Worm (Caenorhabditis elegans) whole organism, late embryonic: Measurements from ENCODE around the gene K02D10.8.

Source experiments
- C08G9.2 ChIP-seq: sonication (generic microtip); optimal IDR thresholded peaks from 2 replicates; lab custom pipeline; 2016; ENCODE audit warnings: mild to moderate bottlenecking, missing genetic modification characterization, moderate library complexity, missing compliant biosample characterization
- F13H6.1 ChIP-seq: sonication (generic microtip); optimal IDR thresholded peaks from 2 replicates; lab custom pipeline; 2016; ENCODE audit warnings: missing genetic modification characterization, missing compliant biosample characterization
- K02D7.2 ChIP-seq: sonication (generic microtip); optimal IDR thresholded peaks from 2 replicates; lab custom pipeline; 2017; ENCODE audit warnings: mild to moderate bottlenecking, missing genetic modification characterization, missing compliant biosample characterization
- K09A11.1 ChIP-seq: sonication (generic microtip); optimal IDR thresholded peaks from 2 replicates; lab custom pipeline; 2017; ENCODE audit warnings: antibody characterized with exemption, mild to moderate bottlenecking, missing genetic modification characterization, missing compliant biosample characterization; ENCODE audit not compliant: insufficient read depth
- T23F11.4 ChIP-seq: fragments of 200-800 bp; sonication (Bioruptor generic); optimal IDR thresholded peaks from 2 replicates; lab custom pipeline; 2018; ENCODE audit warnings: mild to moderate bottlenecking, missing genetic modification characterization, missing compliant biosample characterization
- Y22D7AL.16 ChIP-seq: sonication (generic microtip); optimal IDR thresholded peaks from 2 replicates; lab custom pipeline; 2016; ENCODE audit warnings: missing genetic modification characterization, missing compliant biosample characterization
- ahr-1 ChIP-seq: sonication (generic microtip); optimal IDR thresholded peaks from 2 replicates; lab custom pipeline; 2016; ENCODE audit warnings: missing genetic modification characterization, missing compliant biosample characterization
- ama-1 ChIP-seq: fragments of 150-350 bp; optimal IDR thresholded peaks from 2 replicates; lab custom pipeline; 2014
- ceh-14 ChIP-seq: sonication (generic microtip); optimal IDR thresholded peaks from 2 replicates; lab custom pipeline; 2016; ENCODE audit warnings: missing genotype, missing genetic modification characterization, missing compliant biosample characterization
- ceh-18 ChIP-seq: sonication (generic microtip); optimal IDR thresholded peaks from 2 replicates; lab custom pipeline; 2016; ENCODE audit warnings: missing genetic modification characterization, missing compliant biosample characterization
- ceh-19 ChIP-seq: fragments of 200-800 bp; sonication (Bioruptor generic); optimal IDR thresholded peaks from 2 replicates; lab custom pipeline; 2018; ENCODE audit warnings: mild to moderate bottlenecking, missing genetic modification characterization, missing compliant biosample characterization
- ceh-24 ChIP-seq: sonication (generic microtip); optimal IDR thresholded peaks from 2 replicates; lab custom pipeline; 2016; ENCODE audit warnings: mild to moderate bottlenecking, missing genetic modification characterization, missing compliant biosample characterization
- ceh-30 ChIP-seq: fragments of 150-350 bp; optimal IDR thresholded peaks from 2 replicates; lab custom pipeline; 2014; ENCODE audit warnings: missing biosample characterization, missing genetic modification characterization
- ceh-9 ChIP-seq: sonication (generic microtip); optimal IDR thresholded peaks from 2 replicates; lab custom pipeline; 2016; ENCODE audit warnings: mild to moderate bottlenecking, missing genetic modification characterization, inconsistent platforms, missing compliant biosample characterization
- che-1 ChIP-seq: sonication (generic microtip); optimal IDR thresholded peaks from 2 replicates; lab custom pipeline; 2016; ENCODE audit warnings: mild to moderate bottlenecking, missing genetic modification characterization, missing compliant biosample characterization
- fax-1 ChIP-seq: sonication (generic microtip); optimal IDR thresholded peaks from 2 replicates; lab custom pipeline; 2016; ENCODE audit warnings: missing genotype, missing genetic modification characterization, missing compliant biosample characterization
- gmeb-2 ChIP-seq: sonication (generic microtip); optimal IDR thresholded peaks from 2 replicates; lab custom pipeline; 2016; ENCODE audit warnings: missing genetic modification characterization, inconsistent platforms, missing compliant biosample characterization
- hlh-30 ChIP-seq: sonication (generic microtip); optimal IDR thresholded peaks from 2 replicates; lab custom pipeline; 2017; ENCODE audit warnings: antibody characterized with exemption, missing genetic modification characterization, missing compliant biosample characterization; ENCODE audit not compliant: insufficient read depth
- hlh-6 ChIP-seq: sonication (generic microtip); optimal IDR thresholded peaks from 2 replicates; lab custom pipeline; 2016; ENCODE audit warnings: missing genotype, missing genetic modification characterization, missing compliant biosample characterization
- hlh-8 ChIP-seq: sonication (generic microtip); optimal IDR thresholded peaks from 2 replicates; lab custom pipeline; 2016; ENCODE audit warnings: missing genotype, missing genetic modification characterization, missing compliant biosample characterization
- madf-2 ChIP-seq: sonication (generic microtip); optimal IDR thresholded peaks from 2 replicates; lab custom pipeline; 2017; ENCODE audit warnings: missing genetic modification characterization, missing compliant biosample characterization
- mec-3 ChIP-seq: sonication (generic microtip); optimal IDR thresholded peaks from 2 replicates; lab custom pipeline; 2016; ENCODE audit warnings: borderline replicate concordance, missing genetic modification characterization, missing compliant biosample characterization
- nhr-232 ChIP-seq: sonication (generic microtip); optimal IDR thresholded peaks from 2 replicates; lab custom pipeline; 2016; ENCODE audit warnings: missing genetic modification characterization, missing compliant biosample characterization
- pag-3 ChIP-seq: sonication (generic microtip); optimal IDR thresholded peaks from 2 replicates; lab custom pipeline; 2016; ENCODE audit warnings: missing compliant biosample characterization, missing genetic modification characterization, borderline replicate concordance
- pat-9 ChIP-seq: fragments of 200-800 bp; sonication (Bioruptor generic); optimal IDR thresholded peaks from 2 replicates; lab custom pipeline; 2018; ENCODE audit warnings: mild to moderate bottlenecking, missing genetic modification characterization, moderate library complexity, missing compliant biosample characterization
- pha-2 ChIP-seq: sonication (generic microtip); optimal IDR thresholded peaks from 2 replicates; lab custom pipeline; 2017; ENCODE audit warnings: mild to moderate bottlenecking, missing genetic modification characterization, missing compliant biosample characterization
- pqm-1 ChIP-seq: sonication (generic microtip); optimal IDR thresholded peaks from 2 replicates; lab custom pipeline; 2016; ENCODE audit warnings: missing genetic modification characterization, missing compliant biosample characterization
- pros-1 ChIP-seq: fragments of 150-350 bp; optimal IDR thresholded peaks from 2 replicates; lab custom pipeline; 2014; ENCODE audit warnings: missing biosample characterization, missing genetic modification reagents, missing genetic modification characterization
- rnt-1 ChIP-seq: sonication (generic microtip); optimal IDR thresholded peaks from 2 replicates; lab custom pipeline; 2016; ENCODE audit warnings: missing genetic modification characterization, missing compliant biosample characterization
- sdc-2 ChIP-seq: sonication (generic microtip); optimal IDR thresholded peaks from 2 replicates; lab custom pipeline; 2016; ENCODE audit warnings: missing genotype, missing genetic modification characterization, missing compliant biosample characterization
- sox-2 ChIP-seq: fragments of 200-800 bp; sonication (Bioruptor generic); IDR thresholded peaks from 2 replicates; pipeline ENCODE4 v1.3.6; 2022; ENCODE audit warnings: missing genetic modification reagents, missing genetic modification characterization, missing compliant biosample characterization
- sox-4 ChIP-seq: sonication (generic microtip); optimal IDR thresholded peaks from 2 replicates; lab custom pipeline; 2017; ENCODE audit warnings: mild to moderate bottlenecking, missing genetic modification characterization, inconsistent platforms, missing compliant biosample characterization
- syd-9 ChIP-seq: sonication (generic microtip); optimal IDR thresholded peaks from 2 replicates; lab custom pipeline; 2016; ENCODE audit warnings: mild to moderate bottlenecking, missing genetic modification characterization, moderate library complexity, missing compliant biosample characterization
- tbx-7 ChIP-seq: sonication (generic microtip); optimal IDR thresholded peaks from 2 replicates; lab custom pipeline; 2016; ENCODE audit warnings: missing genotype, missing genetic modification characterization, missing compliant biosample characterization
- unc-3 ChIP-seq, 2 experiments: fragments of 200-800 bp in 1 of 2; sonication (Bioruptor generic) in 1 of 2; sonication (generic microtip) in 1 of 2; conservative IDR thresholded peaks in 1 of 2; optimal IDR thresholded peaks in 1 of 2; 2 replicates each; pipeline versions ENCODE4 v1.3.6 to Lab custom; 2016 to 2022; ENCODE audit warnings: missing compliant biosample characterization in 2 of 2, missing genetic modification characterization in 2 of 2, missing genetic modification reagents in 1 of 2
- unc-42 ChIP-seq: sonication (generic microtip); optimal IDR thresholded peaks from 2 replicates; lab custom pipeline; 2016; ENCODE audit warnings: missing genotype, missing genetic modification characterization, missing compliant biosample characterization
- unc-55 ChIP-seq: sonication (generic microtip); optimal IDR thresholded peaks from 2 replicates; lab custom pipeline; 2017; ENCODE audit warnings: missing biosample characterization, missing genetic modification reagents, missing genetic modification characterization
- unc-86 ChIP-seq: sonication (generic microtip); optimal IDR thresholded peaks from 2 replicates; lab custom pipeline; 2016; ENCODE audit warnings: missing genetic modification characterization, missing compliant biosample characterization
- ztf-16 ChIP-seq: sonication (generic microtip); optimal IDR thresholded peaks from 2 replicates; lab custom pipeline; 2017; ENCODE audit warnings: missing genetic modification characterization, missing compliant biosample characterization

K02D10.8 gene

ce11 chrIII:8741276-8741860, 44.8 kb upstream of the K02D10.8 start, which contains the start of gene pdhk-2 (continued):
- TF ChIP-seq ahr-1 (tag; lab: Kevin White, UChicago): peak; percentile 47
- TF ChIP-seq F13H6.1 (tag; lab: Kevin White, UChicago): peak; percentile 73
- TF ChIP-seq rnt-1 (tag; lab: Kevin White, UChicago): peak; percentile 66
- no peak for TF ChIP-seq hlh-6 (tag; lab: Kevin White, UChicago)
- TF ChIP-seq pha-2 (tag; lab: Kevin White, UChicago): peak; percentile 64
- TF ChIP-seq pag-3 (tag; lab: Kevin White, UChicago): no peak
- peak; percentile 45 for TF ChIP-seq C08G9.2 (tag; lab: Kevin White, UChicago)
- TF ChIP-seq nhr-232: peak; percentile 24
- peak; percentile 70 for TF ChIP-seq ceh-19 (GFP tag; lab: Kevin White, UChicago)
- peak; percentile 82 for TF ChIP-seq ceh-18 (tag; lab: Kevin White, UChicago)
- TF ChIP-seq ceh-24 (tag; lab: Kevin White, UChicago): no peak
- peak; percentile 5 for TF ChIP-seq syd-9
- TF ChIP-seq pqm-1 (tag; lab: Kevin White, UChicago): peak; percentile 53
- peak; percentile 38 for TF ChIP-seq hlh-8
- no peak for TF ChIP-seq ama-1 (lab: Kevin White, UChicago)
- TF ChIP-seq che-1 (tag; lab: Kevin White, UChicago): peak; percentile 52
- TF ChIP-seq unc-86 (tag; lab: Kevin White, UChicago): peak; percentile 64
- TF ChIP-seq madf-2 (tag; lab: Kevin White, UChicago): peak; percentile 39

- TF ChIP-seq K09A11.1 (tag; lab: Kevin White, UChicago) (no peak), T23F11.4 (GFP tag; lab: Kevin White, UChicago) (no peak), fax-1 (no peak), ceh-18 (tag; lab: Kevin White, UChicago) (no peak), ceh-14 (tag; lab: Kevin White, UChicago) (no peak), pros-1 (tag; lab: Kevin White, UChicago) (no peak), syd-9 (no peak), gmeb-2 (tag; lab: Kevin White, UChicago) (no peak)
Measured at ce11 chrIII:8741955-8742354, 44.2 kb upstream of the K02D10.8 start.

ce11 chrIII:8742584-8742983, 43.6 kb upstream of the K02D10.8 start:
- TF ChIP-seq F13H6.1 (tag; lab: Kevin White, UChicago) (no peak), pat-9 (tag; lab: Kevin White, UChicago) (no peak), unc-3 (GFP tag; conservative IDR thresholded peaks at IDR 0.05; lab: Robert Waterston, UW) (no peak), unc-3 (tag; optimal IDR thresholded peaks at IDR 0.05; lab: Kevin White, UChicago) (no peak), hlh-30 (tag; lab: Kevin White, UChicago) (no peak), hlh-6 (tag; lab: Kevin White, UChicago) (no peak)

- no peak for TF ChIP-seq mec-3 (tag; lab: Kevin White, UChicago)
- TF ChIP-seq unc-42: peak; percentile 91
Measured at ce11 chrIII:8743796-8744404, 42.3 kb upstream of the K02D10.8 start, which contains the start of gene ZK370.6. ZK370.6 (minus strand) TSS chrIII:8743846.

- no peak for TF ChIP-seq ama-1 (lab: Kevin White, UChicago)
- TF ChIP-seq ceh-30 (tag; lab: Kevin White, UChicago): no peak
- TF ChIP-seq sox-4 (tag; lab: Kevin White, UChicago): no peak
- no peak for TF ChIP-seq pqm-1 (tag; lab: Kevin White, UChicago)
- no peak for TF ChIP-seq ceh-9
- no peak for TF ChIP-seq ceh-19 (GFP tag; lab: Kevin White, UChicago)
- TF ChIP-seq T23F11.4 (GFP tag; lab: Kevin White, UChicago): no peak
- no peak for TF ChIP-seq Y22D7AL.16 (tag; lab: Kevin White, UChicago)
- no peak for TF ChIP-seq K02D7.2 (tag; lab: Kevin White, UChicago)
- no peak for TF ChIP-seq tbx-7 (tag; lab: Kevin White, UChicago)
- TF ChIP-seq sox-2 (GFP tag; lab: Robert Waterston, UW): no peak
- no peak for TF ChIP-seq sdc-2 (tag; lab: Kevin White, UChicago)
- no peak for TF ChIP-seq unc-55 (GFP tag; lab: Kevin White, UChicago)
- TF ChIP-seq ahr-1 (tag; lab: Kevin White, UChicago): no peak
- TF ChIP-seq ztf-16: no peak
- no peak for TF ChIP-seq pros-1 (tag; lab: Kevin White, UChicago)
Measured at ce11 chrIII:8744765-8745164, 41.4 kb upstream of the K02D10.8 start.
